Worm (Caenorhabditis elegans) whole organism, L3 larva: ENCODE measurements around the gene C01G10.9.

Experiments used
- R02D3.7 ChIP-seq: fragments of 150-350 bp; optimal IDR thresholded peaks from 2 replicates; lab custom pipeline; 2014; ENCODE audit warnings: missing biosample characterization, missing genetic modification characterization
- aly-2 ChIP-seq: fragments of 150-350 bp; optimal IDR thresholded peaks from 2 replicates; lab custom pipeline; 2014; ENCODE audit warnings: missing biosample characterization, missing genetic modification characterization
- ceh-16 ChIP-seq: sonication (generic microtip); optimal IDR thresholded peaks from 2 replicates; lab custom pipeline; 2017; ENCODE audit warnings: missing biosample characterization, missing genetic modification characterization
- ceh-28 ChIP-seq: fragments of 150-350 bp; optimal IDR thresholded peaks from 2 replicates; lab custom pipeline; 2014; ENCODE audit warnings: missing biosample characterization, missing genetic modification reagents, missing genetic modification characterization
- ceh-82 ChIP-seq: fragments of 150-350 bp; optimal IDR thresholded peaks from 2 replicates; lab custom pipeline; 2014; ENCODE audit warnings: missing biosample characterization, missing genetic modification characterization
- ceh-9 ChIP-seq: sonication (generic microtip); optimal IDR thresholded peaks from 2 replicates; lab custom pipeline; 2018; ENCODE audit warnings: missing biosample characterization, missing genetic modification characterization
- daf-12 ChIP-seq: fragments of 150-350 bp; optimal IDR thresholded peaks from 2 replicates; lab custom pipeline; 2014; ENCODE audit warnings: missing biosample characterization, missing genetic modification reagents, missing genetic modification characterization
- egl-27 ChIP-seq: sonication (generic microtip); optimal IDR thresholded peaks from 4 replicates; lab custom pipeline; 2017; ENCODE audit warnings: missing biosample characterization, missing genetic modification reagents, missing genetic modification characterization
- egl-5 ChIP-seq: fragments of 150-350 bp; optimal IDR thresholded peaks from 2 replicates; lab custom pipeline; 2017; ENCODE audit warnings: missing biosample characterization, missing genetic modification reagents, missing genetic modification characterization, inconsistent platforms
- elt-2 ChIP-seq: sonication (generic microtip); optimal IDR thresholded peaks from 2 replicates; lab custom pipeline; 2016; ENCODE audit warnings: missing genetic modification reagents, mild to moderate bottlenecking, missing genetic modification characterization, missing compliant biosample characterization
- eor-1 ChIP-seq, 2 experiments: fragments of 150-350 bp; optimal IDR thresholded peaks; 2 replicates each; lab custom pipeline; 2014 to 2018; ENCODE audit warnings: missing biosample characterization in 2 of 2, missing genetic modification characterization in 2 of 2
- fkh-10 ChIP-seq: sonication (generic microtip); optimal IDR thresholded peaks from 2 replicates; lab custom pipeline; 2017; ENCODE audit warnings: missing biosample characterization, missing genetic modification reagents, missing genetic modification characterization
- fkh-2 ChIP-seq: fragments of 150-350 bp; optimal IDR thresholded peaks from 2 replicates; lab custom pipeline; 2014; ENCODE audit warnings: missing biosample characterization, missing genetic modification reagents, missing genetic modification characterization
- fos-1 ChIP-seq: fragments of 150-350 bp; optimal IDR thresholded peaks from 2 replicates; lab custom pipeline; 2014; ENCODE audit warnings: missing biosample characterization, missing genetic modification characterization
- hmg-11 ChIP-seq: sonication (generic microtip); optimal IDR thresholded peaks from 2 replicates; lab custom pipeline; 2016; ENCODE audit warnings: missing genetic modification characterization, missing compliant biosample characterization
- jun-1 ChIP-seq: fragments of 150-350 bp; optimal IDR thresholded peaks from 2 replicates; lab custom pipeline; 2014; ENCODE audit warnings: missing biosample characterization, missing genetic modification reagents, missing genetic modification characterization
- lin-15B ChIP-seq: fragments of 150-350 bp; optimal IDR thresholded peaks from 2 replicates; lab custom pipeline; 2014; ENCODE audit warnings: missing biosample characterization, missing genetic modification characterization
- lin-39 ChIP-seq: fragments of 150-350 bp; optimal IDR thresholded peaks from 2 replicates; lab custom pipeline; 2018; ENCODE audit warnings: missing biosample characterization, missing genetic modification reagents, missing genetic modification characterization
- lsy-12 ChIP-seq: sonication (generic microtip); optimal IDR thresholded peaks from 2 replicates; lab custom pipeline; 2016; ENCODE audit warnings: mild to moderate bottlenecking, missing genetic modification characterization, missing compliant biosample characterization
- mdl-1 ChIP-seq: fragments of 150-350 bp; optimal IDR thresholded peaks from 2 replicates; lab custom pipeline; 2014; ENCODE audit warnings: missing biosample characterization, missing genetic modification characterization
- mml-1 ChIP-seq: fragments of 150-350 bp; sonication (generic microtip); optimal IDR thresholded peaks from 3 replicates; lab custom pipeline; 2014; ENCODE audit warnings: missing biosample characterization, missing genetic modification characterization
- nfya-1 ChIP-seq: sonication (generic microtip); optimal IDR thresholded peaks from 2 replicates; lab custom pipeline; 2017; ENCODE audit warnings: missing genetic modification characterization, mild to moderate bottlenecking, missing compliant biosample characterization, antibody characterized with exemption, moderate library complexity; ENCODE audit not compliant: insufficient read depth
- nhr-11 ChIP-seq: fragments of 150-350 bp; optimal IDR thresholded peaks from 2 replicates; lab custom pipeline; 2014; ENCODE audit warnings: missing biosample characterization, missing genetic modification characterization
- nhr-12 ChIP-seq: fragments of 150-350 bp; optimal IDR thresholded peaks from 2 replicates; lab custom pipeline; 2014; ENCODE audit warnings: missing biosample characterization, missing genetic modification characterization
- nhr-23 ChIP-seq: fragments of 150-350 bp; optimal IDR thresholded peaks from 2 replicates; lab custom pipeline; 2014; ENCODE audit warnings: missing biosample characterization, missing genetic modification reagents, missing genetic modification characterization
- nhr-237 ChIP-seq: fragments of 150-350 bp; optimal IDR thresholded peaks from 2 replicates; lab custom pipeline; 2014; ENCODE audit warnings: missing biosample characterization, missing genetic modification characterization
- nhr-25 ChIP-seq: sonication (generic microtip); optimal IDR thresholded peaks from 2 replicates; lab custom pipeline; 2017; ENCODE audit warnings: missing biosample characterization, missing genetic modification characterization
- nhr-43 ChIP-seq: sonication (generic microtip); optimal IDR thresholded peaks from 2 replicates; lab custom pipeline; 2016; ENCODE audit warnings: mild to moderate bottlenecking, missing genetic modification characterization, missing compliant biosample characterization; ENCODE audit not compliant: poor library complexity, severe bottlenecking
- nhr-67 ChIP-seq: fragments of 150-350 bp; optimal IDR thresholded peaks from 2 replicates; lab custom pipeline; 2014; ENCODE audit warnings: missing biosample characterization, missing genetic modification characterization
- nhr-76 ChIP-seq: fragments of 150-350 bp; sonication (generic microtip); optimal IDR thresholded peaks from 5 replicates; lab custom pipeline; 2014; ENCODE audit warnings: missing biosample characterization, missing genetic modification characterization
- nhr-77 ChIP-seq: fragments of 150-350 bp; optimal IDR thresholded peaks from 2 replicates; lab custom pipeline; 2014; ENCODE audit warnings: missing biosample characterization, missing genetic modification characterization
- pha-4 ChIP-seq: fragments of 150-350 bp; optimal IDR thresholded peaks from 2 replicates; lab custom pipeline; 2014; ENCODE audit warnings: missing biosample characterization, missing genetic modification reagents, missing genetic modification characterization
- pqm-1 ChIP-seq: fragments of 150-350 bp; optimal IDR thresholded peaks from 2 replicates; lab custom pipeline; 2017; ENCODE audit warnings: missing biosample characterization, missing genetic modification characterization, inconsistent platforms
- sea-2 ChIP-seq: fragments of 150-350 bp; sonication (generic microtip); optimal IDR thresholded peaks from 4 replicates; lab custom pipeline; 2014; ENCODE audit warnings: missing biosample characterization, missing genetic modification reagents, missing genetic modification characterization
- skn-1 ChIP-seq: fragments of 150-350 bp; optimal IDR thresholded peaks from 2 replicates; lab custom pipeline; 2014; ENCODE audit warnings: missing biosample characterization, missing genetic modification characterization
- snpc-4 ChIP-seq: fragments of 150-350 bp; optimal IDR thresholded peaks from 2 replicates; lab custom pipeline; 2014; ENCODE audit warnings: missing biosample characterization, missing genetic modification characterization
- tbx-2 ChIP-seq: sonication (generic microtip); optimal IDR thresholded peaks from 2 replicates; lab custom pipeline; 2016; ENCODE audit warnings: mild to moderate bottlenecking, missing genetic modification characterization, missing compliant biosample characterization
- unc-39 ChIP-seq: sonication (generic microtip); optimal IDR thresholded peaks from 4 replicates; lab custom pipeline; 2017; ENCODE audit warnings: missing biosample characterization, missing genetic modification characterization
- unc-62 ChIP-seq: fragments of 150-350 bp; sonication (generic microtip); optimal IDR thresholded peaks from 4 replicates; lab custom pipeline; 2014; ENCODE audit warnings: missing biosample characterization, missing genetic modification reagents, missing genetic modification characterization
- zag-1 ChIP-seq: fragments of 150-350 bp; optimal IDR thresholded peaks from 2 replicates; lab custom pipeline; 2014; ENCODE audit warnings: missing biosample characterization, missing genetic modification characterization
- ztf-11 ChIP-seq: fragments of 150-350 bp; optimal IDR thresholded peaks from 2 replicates; lab custom pipeline; 2014; ENCODE audit warnings: missing biosample characterization, missing genetic modification characterization
- ztf-4 ChIP-seq: fragments of 150-350 bp; optimal IDR thresholded peaks from 2 replicates; lab custom pipeline; 2014; ENCODE audit warnings: missing biosample characterization, missing genetic modification characterization

Gene C01G10.9

ce11 chrV:15085335-15085800, 3.0 kb downstream of the C01G10.9 start, which contains the start of the genes ahsa-1 and C01G10.7:
Gene ahsa-1, minus strand, starts transcription at chrV:15085385.
Gene C01G10.7, plus strand, starts transcription at chrV:15085747.
- TF ChIP-seq ceh-16 (no peak), ceh-82 (tag; lab: Kevin White, UChicago) (peak; percentile 68), unc-62 (GFP tag; lab: Kevin White, UChicago) (no peak), ztf-4 (no peak), hmg-11 (tag; lab: Kevin White, UChicago) (peak; percentile 83), jun-1 (tag; lab: Kevin White, UChicago) (peak; percentile 58), egl-27 (tag; lab: Kevin White, UChicago) (peak; percentile 13), tbx-2 (tag; lab: Kevin White, UChicago) (peak; percentile 37), lsy-12 (tag; lab: Kevin White, UChicago) (peak; percentile 85), ceh-28 (peak; percentile 77), nhr-43 (tag; lab: Kevin White, UChicago) (peak; percentile 95), lin-15B (peak; percentile 99), nhr-76 (peak; percentile 0), fkh-10 (GFP tag; lab: Kevin White, UChicago) (peak; percentile 92), nhr-25 (tag; lab: Kevin White, UChicago) (peak; percentile 86), sea-2 (GFP tag; lab: Kevin White, UChicago) (no peak), unc-39 (tag; lab: Kevin White, UChicago) (no peak), fkh-2 (tag; lab: Kevin White, UChicago) (no peak), nfya-1 (tag; lab: Kevin White, UChicago) (peak; percentile 89), eor-1 (tag; optimal IDR thresholded peaks at IDR 0.05; lab: Kevin White, UChicago) (peak in 1 of 2 experiments; percentile 45), egl-5 (tag; lab: Kevin White, UChicago) (peak; percentile 87), nhr-67 (tag; lab: Kevin White, UChicago) (no peak), lin-39 (tag; lab: Kevin White, UChicago) (peak; percentile 75), skn-1 (peak; percentile 15), snpc-4 (tag; lab: Kevin White, UChicago) (peak; percentile 87), nhr-77 (tag; lab: Kevin White, UChicago) (peak; percentile 37), R02D3.7 (tag; lab: Kevin White, UChicago) (peak; percentile 98), pha-4 (peak; percentile 95), elt-2 (tag; lab: Kevin White, UChicago) (peak; percentile 61), pqm-1 (tag; lab: Kevin White, UChicago) (peak; percentile 82), nhr-11 (tag; lab: Kevin White, UChicago) (peak; percentile 11)
- TF ChIP-seq, all 47 proteins: peak for 24

ce11 chrV:15087207-15087706, 4.9 kb downstream of the C01G10.9 start, which contains the start of the genes C01G10.15 and C01G10.6:
Gene C01G10.15, minus strand, starts transcription at chrV:15087307.
Gene C01G10.6, plus strand, starts transcription at chrV:15087656.
- TF ChIP-seq ceh-9 (tag; lab: Kevin White, UChicago) (no peak), pha-4 (peak; percentile 27)

- TF ChIP-seq tbx-2 (tag; lab: Kevin White, UChicago) (no peak), pqm-1 (tag; lab: Kevin White, UChicago) (no peak), nhr-25 (tag; lab: Kevin White, UChicago) (no peak), ceh-82 (tag; lab: Kevin White, UChicago) (no peak), nhr-77 (tag; lab: Kevin White, UChicago) (no peak), mml-1 (no peak), eor-1 (tag; optimal IDR thresholded peaks at IDR 0.05; lab: Kevin White, UChicago) (no peak), mdl-1 (no peak), ztf-4 (no peak)
Measured at ce11 chrV:15088613-15089012, 6.3 kb downstream of the C01G10.9 start, which contains the start of gene C01G10.18. Gene C01G10.18, minus strand, starts transcription at chrV:15088713.

- TF ChIP-seq nhr-12 (no peak), nhr-25 (tag; lab: Kevin White, UChicago) (no peak), ztf-11 (tag; lab: Kevin White, UChicago) (no peak), nhr-237 (tag; lab: Kevin White, UChicago) (no peak), zag-1 (no peak), lin-39 (tag; lab: Kevin White, UChicago) (no peak), sea-2 (GFP tag; lab: Kevin White, UChicago) (no peak), fos-1 (no peak), nhr-76 (no peak), aly-2 (tag; lab: Kevin White, UChicago) (no peak), nhr-23 (tag; lab: Kevin White, UChicago) (no peak), nfya-1 (tag; lab: Kevin White, UChicago) (no peak), ceh-16 (no peak), R02D3.7 (tag; lab: Kevin White, UChicago) (no peak), lin-15B (no peak), daf-12 (tag; lab: Kevin White, UChicago) (no peak), unc-39 (tag; lab: Kevin White, UChicago) (no peak)
- TF ChIP-seq, all 47 proteins: peak for 0
Measured at ce11 chrV:15089438-15089837, 7.1 kb downstream of the C01G10.9 start, which contains the start of the genes C01G10.5 and C01G10.4. Gene C01G10.5, minus strand, starts transcription at chrV:15089538. Gene C01G10.4, plus strand, starts transcription at chrV:15089740.
